Worm (Caenorhabditis elegans): ENCODE measurements around the gene nlp-28.

ce11 chrV:3995838-3996237, 8.1 kb downstream of the nlp-28 start, which contains the start of gene srx-62:
- TF ChIP-seq nhr-11 (tag; optimal IDR thresholded peaks at IDR 0.05) (no peak), mab-5 (tag; optimal IDR thresholded peaks at IDR 0.05) (no peak), skn-1 (tag; optimal IDR thresholded peaks at IDR 0.05) (no peak), lin-39 (tag; optimal IDR thresholded peaks at IDR 0.05) (no peak), gmeb-1 (tag; optimal IDR thresholded peaks at IDR 0.05) (no peak)
